Worm (Caenorhabditis elegans): Measurements from ENCODE around the gene T22F3.12.
"Not testable (repeated sequence)": the region's sequence is repeated elsewhere in the genome, so short reads cannot be mapped to it uniquely, and the experiment has no call there.

The T22F3.12 gene

DNA sequence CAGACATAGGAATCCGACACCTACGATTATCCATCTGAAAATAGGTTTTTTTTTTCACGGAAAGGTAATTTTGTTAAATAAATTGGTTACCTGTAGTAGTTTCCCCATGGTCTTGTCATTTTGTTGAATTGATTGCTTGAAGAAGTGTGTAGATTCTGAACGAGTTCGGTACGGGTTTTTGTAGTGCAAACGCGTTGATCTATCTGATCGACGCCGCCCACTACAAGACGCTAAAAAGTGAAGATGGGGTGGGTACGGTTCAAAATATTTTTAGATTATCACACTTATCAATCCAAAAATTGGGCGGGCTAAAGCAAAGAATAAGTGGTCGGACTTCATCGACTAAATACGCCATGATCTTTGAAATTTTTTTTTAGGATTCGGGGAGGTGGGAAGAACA is 22.4 kb upstream of the T22F3.12 start, which contains the start of gene T22F3.11:
Gene T22F3.11, minus strand, starts transcription at position 157 of the 400 bp plus-strand sequence.
- no peak for TF ChIP-seq klf-2 (GFP tag; conservative IDR thresholded peaks at IDR 0.05)
- no peak for TF ChIP-seq cog-1 (tag; optimal IDR thresholded peaks at IDR 0.05)
- TF ChIP-seq tab-1 (GFP tag; IDR thresholded peaks at IDR 0.05), result no peak
- no peak for TF ChIP-seq T22C8.4 (GFP tag; IDR thresholded peaks at IDR 0.05)
- TF ChIP-seq med-1 (GFP tag; optimal IDR thresholded peaks at IDR 0.05; ENCODE audit: insufficient read depth), result no peak
- TF ChIP-seq ztf-23 (GFP tag; IDR thresholded peaks at IDR 0.05), result no peak
- TF ChIP-seq flt-1 (GFP tag; IDR thresholded peaks at IDR 0.05), result no peak

DNA sequence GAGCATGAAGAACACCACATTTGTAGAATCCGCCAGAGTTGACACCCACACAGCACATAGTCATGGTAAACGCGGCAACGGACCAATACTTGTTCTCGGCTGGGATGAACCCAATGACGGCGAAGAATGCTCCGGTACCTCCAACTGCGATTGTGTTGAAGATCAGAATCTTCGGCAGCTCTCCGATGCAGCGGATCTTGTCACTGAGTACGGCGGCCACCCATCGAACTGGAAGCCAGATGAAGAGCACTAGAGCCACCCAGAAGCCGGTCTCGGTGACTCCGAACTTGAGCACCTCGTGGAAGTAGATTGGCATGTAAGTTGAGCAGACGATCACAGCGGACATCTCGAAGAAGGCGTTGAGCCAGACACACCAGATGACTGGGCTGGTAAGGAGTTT is 21.0 kb upstream of the T22F3.12 start:
- TF ChIP-seq ref-1 (GFP tag; conservative IDR thresholded peaks at IDR 0.05) (no peak), cog-1 (tag; optimal IDR thresholded peaks at IDR 0.05) (no peak), klf-2 (GFP tag; conservative IDR thresholded peaks at IDR 0.05) (no peak)

- TF ChIP-seq tab-1 (GFP tag; IDR thresholded peaks at IDR 0.05) (no peak), cog-1 (tag; optimal IDR thresholded peaks at IDR 0.05) (no peak), klf-2 (GFP tag; conservative IDR thresholded peaks at IDR 0.05) (no peak), ref-1 (GFP tag; conservative IDR thresholded peaks at IDR 0.05) (no peak), flt-1 (GFP tag; IDR thresholded peaks at IDR 0.05) (no peak), med-1 (GFP tag; optimal IDR thresholded peaks at IDR 0.05; ENCODE audit: insufficient read depth) (no peak), ztf-29 (GFP tag; IDR thresholded peaks at IDR 0.05) (no peak), T22C8.4 (GFP tag; IDR thresholded peaks at IDR 0.05) (no peak), ztf-23 (GFP tag; IDR thresholded peaks at IDR 0.05) (no peak)
Observed at ce11 chrV:3611654-3612053, 19.7 kb upstream of the T22F3.12 start, which contains the start of gene T22F3.10. TSS of gene T22F3.10 (minus strand) at chrV:3611754.

- TF ChIP-seq flt-1 (GFP tag; IDR thresholded peaks at IDR 0.05) (no peak), klf-2 (GFP tag; conservative IDR thresholded peaks at IDR 0.05) (no peak), cog-1 (tag; optimal IDR thresholded peaks at IDR 0.05) (no peak), med-1 (GFP tag; optimal IDR thresholded peaks at IDR 0.05; ENCODE audit: insufficient read depth) (no peak), ztf-23 (GFP tag; IDR thresholded peaks at IDR 0.05) (no peak), ref-1 (GFP tag; conservative IDR thresholded peaks at IDR 0.05) (no peak), tab-1 (GFP tag; IDR thresholded peaks at IDR 0.05) (no peak), ztf-29 (GFP tag; IDR thresholded peaks at IDR 0.05) (no peak), T22C8.4 (GFP tag; IDR thresholded peaks at IDR 0.05) (no peak)
Observed at ce11 chrV:3610709-3611108, 18.7 kb upstream of the T22F3.12 start.

ce11 chrV:3606391-3606790 is 14.4 kb upstream of the T22F3.12 start:
- TF ChIP-seq T22C8.4 (GFP tag; IDR thresholded peaks at IDR 0.05) (no peak), ztf-29 (GFP tag; IDR thresholded peaks at IDR 0.05) (no peak), flt-1 (GFP tag; IDR thresholded peaks at IDR 0.05) (no peak), klf-2 (GFP tag; conservative IDR thresholded peaks at IDR 0.05) (no peak), ztf-23 (GFP tag; IDR thresholded peaks at IDR 0.05) (no peak), cog-1 (tag; optimal IDR thresholded peaks at IDR 0.05) (no peak), tab-1 (GFP tag; IDR thresholded peaks at IDR 0.05) (no peak), med-1 (GFP tag; optimal IDR thresholded peaks at IDR 0.05; ENCODE audit: insufficient read depth) (no peak), ref-1 (GFP tag; conservative IDR thresholded peaks at IDR 0.05) (no peak)

DNA sequence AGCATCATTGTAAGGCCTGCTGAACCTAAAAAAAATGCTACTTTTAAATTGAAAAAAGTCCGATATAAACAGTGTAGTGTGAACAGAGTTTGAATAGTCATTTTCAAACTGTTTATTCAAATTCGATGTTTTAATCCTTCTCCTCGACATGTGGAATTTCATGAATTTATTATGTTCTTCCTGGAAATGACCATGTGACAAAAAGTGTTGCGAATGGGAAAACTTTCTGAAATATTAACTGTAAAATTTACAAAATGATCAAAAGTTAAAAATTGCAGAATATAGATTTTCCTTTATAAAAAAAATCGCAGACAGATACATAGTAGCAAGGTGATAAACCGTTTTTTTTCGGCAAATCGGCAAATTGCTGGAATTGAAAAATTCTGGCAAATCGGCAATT is 13.3 kb upstream of the T22F3.12 start, which contains the start of gene T22F3.8:
Gene T22F3.8, minus strand, starts transcription at position 101 of the 400 bp plus-strand sequence.
- no peak for TF ChIP-seq klf-2 (GFP tag; conservative IDR thresholded peaks at IDR 0.05)
- no peak for TF ChIP-seq ref-1 (GFP tag; conservative IDR thresholded peaks at IDR 0.05)
- TF ChIP-seq ztf-29 (GFP tag; IDR thresholded peaks at IDR 0.05), result no peak
- no peak for TF ChIP-seq ztf-23 (GFP tag; IDR thresholded peaks at IDR 0.05)
- no peak for TF ChIP-seq flt-1 (GFP tag; IDR thresholded peaks at IDR 0.05)
- TF ChIP-seq tab-1 (GFP tag; IDR thresholded peaks at IDR 0.05), result no peak
- no peak for TF ChIP-seq med-1 (GFP tag; optimal IDR thresholded peaks at IDR 0.05; ENCODE audit: insufficient read depth)
- TF ChIP-seq T22C8.4 (GFP tag; IDR thresholded peaks at IDR 0.05), result no peak
- no peak for TF ChIP-seq cog-1 (tag; optimal IDR thresholded peaks at IDR 0.05)

ce11 chrV:3600570-3600969 is 8.6 kb upstream of the T22F3.12 start, which contains the start of gene T22F3.7:
TSS of gene T22F3.7 (minus strand) at chrV:3600670.
- TF ChIP-seq cog-1 (tag; optimal IDR thresholded peaks at IDR 0.05) (no peak), T22C8.4 (GFP tag; IDR thresholded peaks at IDR 0.05) (no peak), ztf-29 (GFP tag; IDR thresholded peaks at IDR 0.05) (no peak), ztf-23 (GFP tag; IDR thresholded peaks at IDR 0.05) (no peak)

- not testable (repeated sequence) for TF ChIP-seq ref-1 (GFP tag; conservative IDR thresholded peaks at IDR 0.05); ztf-23 (GFP tag; IDR thresholded peaks at IDR 0.05); flt-1 (GFP tag; IDR thresholded peaks at IDR 0.05)
Observed at ce11 chrV:3597052-3597451, 5.1 kb upstream of the T22F3.12 start, which contains the start of gene srh-212. TSS of gene srh-212 (minus strand) at chrV:3597152.

- no peak for TF ChIP-seq med-1 (GFP tag; optimal IDR thresholded peaks at IDR 0.05; ENCODE audit: insufficient read depth)
- no peak for TF ChIP-seq flt-1 (GFP tag; IDR thresholded peaks at IDR 0.05)
- no peak for TF ChIP-seq ref-1 (GFP tag; conservative IDR thresholded peaks at IDR 0.05)
- no peak for TF ChIP-seq cog-1 (tag; optimal IDR thresholded peaks at IDR 0.05)
- no peak for TF ChIP-seq T22C8.4 (GFP tag; IDR thresholded peaks at IDR 0.05)
- no peak for TF ChIP-seq tab-1 (GFP tag; IDR thresholded peaks at IDR 0.05)
- no peak for TF ChIP-seq klf-2 (GFP tag; conservative IDR thresholded peaks at IDR 0.05)
- no peak for TF ChIP-seq ztf-29 (GFP tag; IDR thresholded peaks at IDR 0.05)
- TF ChIP-seq ztf-23 (GFP tag; IDR thresholded peaks at IDR 0.05), result no peak
Observed at ce11 chrV:3594936-3595335, 2.9 kb upstream of the T22F3.12 start, which contains the start of gene srh-213. TSS of gene srh-213 (minus strand) at chrV:3595036.

DNA sequence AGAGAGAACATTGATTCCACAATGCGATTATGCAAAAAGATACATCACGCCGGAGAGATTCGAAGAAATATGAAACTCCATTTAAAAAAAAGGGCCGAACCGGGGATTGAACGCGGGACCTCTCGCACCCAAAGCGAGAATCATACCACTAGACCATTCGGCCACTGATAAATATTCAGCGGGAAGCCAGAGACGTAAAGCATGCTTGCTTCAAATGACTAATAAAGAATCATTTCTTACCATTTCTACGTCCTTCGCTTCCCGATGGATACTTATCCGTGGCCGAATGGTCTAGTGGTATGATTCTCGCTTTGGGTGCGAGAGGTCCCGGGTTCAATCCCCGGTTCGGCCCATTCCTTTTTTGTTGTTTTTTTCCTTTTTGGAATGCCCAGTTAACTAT is 3.8 kb downstream of the T22F3.12 start:
- TF ChIP-seq med-1 (GFP tag; optimal IDR thresholded peaks at IDR 0.05; ENCODE audit: insufficient read depth) (no peak), flt-1 (GFP tag; IDR thresholded peaks at IDR 0.05) (no peak), ref-1 (GFP tag; conservative IDR thresholded peaks at IDR 0.05) (no peak), ztf-29 (GFP tag; IDR thresholded peaks at IDR 0.05) (no peak), tab-1 (GFP tag; IDR thresholded peaks at IDR 0.05) (no peak), cog-1 (tag; optimal IDR thresholded peaks at IDR 0.05) (no peak)

Measured in whole organism, midembryonic.